Worm (Caenorhabditis elegans) whole organism, young adult: ENCODE results near the gene srbc-51.

Experiments
- F33H1.4 ChIP-seq: fragments of 200-800 bp; sonication (Bioruptor generic); IDR thresholded peaks from 2 replicates; pipeline ENCODE4 v1.3.6; 2022; ENCODE audit warnings: missing genetic modification reagents, missing genetic modification characterization, missing compliant biosample characterization
- F49E8.2 ChIP-seq: sonication (generic microtip); optimal IDR thresholded peaks from 3 replicates; lab custom pipeline; 2017; ENCODE audit warnings: missing genetic modification characterization, mild to moderate bottlenecking, missing compliant biosample characterization, antibody characterized with exemption, moderate library complexity; ENCODE audit not compliant: insufficient read depth
- ama-1 ChIP-seq, 3 experiments: fragments of 150-350 bp in 1 of 3; sonication (generic microtip) in 2 of 3; optimal IDR thresholded peaks; 2 replicates each; lab custom pipeline; 2014 to 2018; ENCODE audit warnings: missing biosample characterization in 2 of 3, missing genetic modification characterization in 2 of 3, missing genetic modification reagents in 2 of 3
- dox-1 ChIP-seq: fragments of 200-800 bp; sonication (Bioruptor generic); IDR thresholded peaks from 2 replicates; pipeline ENCODE4 v1.3.6; 2022; ENCODE audit warnings: missing genetic modification reagents, missing genetic modification characterization, missing compliant biosample characterization
- hlh-26 ChIP-seq: fragments of 200-800 bp; sonication (Bioruptor generic); conservative IDR thresholded peaks from 2 replicates; pipeline ENCODE4 v1.3.6; 2022; ENCODE audit warnings: missing genetic modification reagents, missing genetic modification characterization, missing compliant biosample characterization
- hmg-1.2 ChIP-seq: fragments of 200-800 bp; sonication (Bioruptor generic); IDR thresholded peaks from 2 replicates; pipeline ENCODE4 v1.3.6; 2022; ENCODE audit warnings: missing genetic modification reagents, missing genetic modification characterization, missing compliant biosample characterization
- let-607 ChIP-seq, 2 experiments: fragments of 200-800 bp in 1 of 2; sonication (Bioruptor generic) in 1 of 2; sonication (generic microtip) in 1 of 2; optimal IDR thresholded peaks; 2 replicates each; lab custom pipeline; 2016 to 2018; ENCODE audit warnings: mild to moderate bottlenecking in 2 of 2, missing compliant biosample characterization in 2 of 2, missing genetic modification characterization in 2 of 2, moderate library complexity in 2 of 2, missing genotype in 1 of 2
- lin-54 ChIP-seq: fragments of 200-800 bp; sonication (Bioruptor generic); optimal IDR thresholded peaks from 2 replicates; lab custom pipeline; 2018; ENCODE audit warnings: mild to moderate bottlenecking, missing genetic modification characterization, missing compliant biosample characterization
- mel-28 ChIP-seq: sonication (generic microtip); optimal IDR thresholded peaks from 2 replicates; lab custom pipeline; 2016; ENCODE audit warnings: borderline replicate concordance, mild to moderate bottlenecking, missing genetic modification characterization, missing compliant biosample characterization
- snpc-1.3 ChIP-seq: sonication (generic microtip); optimal IDR thresholded peaks from 2 replicates; lab custom pipeline; 2017; ENCODE audit warnings: missing genetic modification characterization, mild to moderate bottlenecking, missing compliant biosample characterization, antibody characterized with exemption, moderate library complexity, missing genotype, missing genetic modification reagents; ENCODE audit not compliant: insufficient read depth
- unc-130 ChIP-seq: sonication (generic microtip); optimal IDR thresholded peaks from 2 replicates; lab custom pipeline; 2016; ENCODE audit warnings: missing genetic modification reagents, missing genetic modification characterization, missing compliant biosample characterization
- unc-62 ChIP-seq: fragments of 150-350 bp; optimal IDR thresholded peaks from 2 replicates; lab custom pipeline; 2014; ENCODE audit warnings: missing biosample characterization, missing genetic modification reagents, missing genetic modification characterization

ce11 chrV:15841095-15841494 lies 14.9 kb downstream of the srbc-51 start, which contains the start of gene srh-149:
- TF ChIP-seq mel-28 (tag; lab: Kevin White, UChicago): no peak
- no peak for TF ChIP-seq ama-1 (optimal IDR thresholded peaks at IDR 0.05; lab: Kevin White, UChicago)
- no peak for TF ChIP-seq ama-1 (GFP tag; optimal IDR thresholded peaks at IDR 0.05; lab: Kevin White, UChicago)
- TF ChIP-seq let-607 (tag; optimal IDR thresholded peaks at IDR 0.05; lab: Kevin White, UChicago): no peak
- TF ChIP-seq F33H1.4: no peak
- no peak for TF ChIP-seq hlh-26 (GFP tag; lab: Robert Waterston, UW)
- TF ChIP-seq snpc-1.3 (tag; lab: Kevin White, UChicago): no peak
- no peak for TF ChIP-seq F49E8.2 (tag; lab: Kevin White, UChicago)
- no peak for TF ChIP-seq unc-62 (GFP tag; lab: Kevin White, UChicago)
- TF ChIP-seq lin-54 (GFP tag; lab: Kevin White, UChicago): no peak
- no peak for TF ChIP-seq hmg-1.2 (GFP tag; lab: Robert Waterston, UW)
- TF ChIP-seq unc-130 (GFP tag; lab: Kevin White, UChicago): no peak
- no peak for TF ChIP-seq dox-1 (GFP tag; lab: Robert Waterston, UW)
